Fruit fly (Drosophila melanogaster) whole organism, embryonic: Measurements from ENCODE around the gene Sf3b3.

ENCODE experiments used
- CG12219 ChIP-seq: fragments of 200-800 bp; sonication (Bioruptor generic); optimal IDR thresholded peaks from 3 replicates; lab custom pipeline; 2018; ENCODE audit warnings: missing biosample characterization, mild to moderate bottlenecking, missing genetic modification characterization
- NC2α ChIP-seq: fragments of 200-800 bp; sonication (Bioruptor generic); optimal IDR thresholded peaks from 2 replicates; lab custom pipeline; 2016; ENCODE audit warnings: missing biosample characterization, missing genetic modification characterization
- ewg ChIP-seq: fragments of 200-800 bp; sonication (Bioruptor generic); optimal IDR thresholded peaks from 3 replicates; lab custom pipeline; 2017; ENCODE audit warnings: mild to moderate bottlenecking, missing biosample characterization, missing genetic modification reagents, missing genetic modification characterization
- pfk ChIP-seq: fragments of 200-800 bp; sonication (Bioruptor generic); optimal IDR thresholded peaks from 2 replicates; lab custom pipeline; 2018; ENCODE audit warnings: missing biosample characterization, mild to moderate bottlenecking, missing genetic modification characterization, moderate library complexity
- tgo ChIP-seq: fragments of 200-800 bp; sonication (Bioruptor generic); IDR thresholded peaks from 3 replicates; pipeline ENCODE4 v1.3.6; 2022; ENCODE audit warnings: missing biosample characterization, missing genetic modification characterization

- TF ChIP-seq ewg (GFP tag; lab: Kevin White, UChicago) (no peak), tgo (GFP tag; lab: Robert Waterston, UW) (no peak), NC2α (GFP tag; lab: Kevin White, UChicago) (no peak), CG12219 (GFP tag; lab: Kevin White, UChicago) (no peak), pfk (GFP tag; lab: Kevin White, UChicago) (no peak)
Observed at dm6 chr3L:882892-883255, 49.7 kb upstream of the Sf3b3 start.
